Worm (Caenorhabditis elegans): Measurements from ENCODE around the gene T26E4.9.
"Not testable (repeated sequence)": the region's sequence is repeated elsewhere in the genome, so short reads cannot be mapped to it uniquely, and the experiment has no call there.

ce11 chrV:15754731-15755130, 47.8 kb downstream of the T26E4.9 start, which contains the start of gene str-8:
- TF ChIP-seq blmp-1 (tag; optimal IDR thresholded peaks at IDR 0.05; ENCODE audit: insufficient read depth); nhr-77 (tag; optimal IDR thresholded peaks at IDR 0.05): not testable (repeated sequence)
